Fruit fly (Drosophila melanogaster) whole organism, adult: ENCODE data around the gene CG42394.

Experiments used
- CG11617 ChIP-seq: fragments of 200-800 bp; sonication (Bioruptor generic); optimal IDR thresholded peaks from 2 replicates; lab custom pipeline; 2017; ENCODE audit warnings: mild to moderate bottlenecking, missing biosample characterization, missing genetic modification reagents, missing genetic modification characterization
- CG12768 ChIP-seq: fragments of 200-800 bp; sonication (Bioruptor generic); optimal IDR thresholded peaks from 2 replicates; lab custom pipeline; 2017; ENCODE audit warnings: missing biosample characterization, missing genetic modification characterization, mild to moderate bottlenecking, moderate library complexity, missing genetic modification reagents
- CG14711 ChIP-seq: fragments of 200-800 bp; sonication (Bioruptor generic); optimal IDR thresholded peaks from 2 replicates; lab custom pipeline; 2018; ENCODE audit warnings: missing biosample characterization, mild to moderate bottlenecking, missing genetic modification characterization, moderate library complexity
- CG1620 ChIP-seq: fragments of 200-800 bp; sonication (Bioruptor generic); optimal IDR thresholded peaks from 2 replicates; lab custom pipeline; 2016; ENCODE audit warnings: missing biosample characterization, missing genetic modification characterization
- CG33017 ChIP-seq: fragments of 200-800 bp; sonication (Bioruptor generic); optimal IDR thresholded peaks from 2 replicates; lab custom pipeline; 2018; ENCODE audit warnings: missing biosample characterization, mild to moderate bottlenecking, missing genetic modification characterization, moderate library complexity
- CG5204 ChIP-seq: fragments of 200-800 bp; sonication (Bioruptor generic); optimal IDR thresholded peaks from 2 replicates; lab custom pipeline; 2016; ENCODE audit warnings: missing biosample characterization, missing genetic modification characterization
- CG7045 ChIP-seq: fragments of 200-800 bp; sonication (Bioruptor generic); optimal IDR thresholded peaks from 2 replicates; lab custom pipeline; 2017; ENCODE audit warnings: missing biosample characterization, mild to moderate bottlenecking, missing genetic modification characterization
- CG7101 ChIP-seq: fragments of 200-800 bp; sonication (Bioruptor generic); optimal IDR thresholded peaks from 2 replicates; lab custom pipeline; 2018; ENCODE audit warnings: missing biosample characterization, mild to moderate bottlenecking, missing genetic modification characterization, moderate library complexity
- Clk ChIP-seq: fragments of 200-800 bp; sonication (Bioruptor generic); optimal IDR thresholded peaks from 2 replicates; lab custom pipeline; 2017; ENCODE audit warnings: missing biosample characterization, missing genetic modification characterization
- Crg-1 ChIP-seq: fragments of 200-800 bp; sonication (Bioruptor generic); optimal IDR thresholded peaks from 2 replicates; lab custom pipeline; 2016; ENCODE audit warnings: missing biosample characterization, missing genetic modification characterization
- Hr96 ChIP-seq: fragments of 200-800 bp; sonication (Bioruptor generic); optimal IDR thresholded peaks from 2 replicates; lab custom pipeline; 2016; ENCODE audit warnings: missing biosample characterization, missing genetic modification characterization
- Mnt ChIP-seq: fragments of 200-800 bp; sonication (Bioruptor generic); optimal IDR thresholded peaks from 2 replicates; lab custom pipeline; 2016; ENCODE audit warnings: missing biosample characterization, mild to moderate bottlenecking, missing genetic modification characterization
- bab1 ChIP-seq: fragments of 200-800 bp; sonication (Bioruptor generic); optimal IDR thresholded peaks from 3 replicates; lab custom pipeline; 2019; ENCODE audit warnings: missing biosample characterization, mild to moderate bottlenecking, missing genetic modification characterization, moderate library complexity
- cic ChIP-seq: fragments of 200-800 bp; sonication (Bioruptor generic); optimal IDR thresholded peaks from 2 replicates; lab custom pipeline; 2017; ENCODE audit warnings: missing biosample characterization, mild to moderate bottlenecking, missing genetic modification characterization, moderate library complexity
- cnc ChIP-seq, 2 experiments: fragments of >200 bp; optimal IDR thresholded peaks; 2 replicates each; lab custom pipeline; 2017
- kay ChIP-seq: fragments of 200-800 bp; sonication (Bioruptor generic); peaks from one replicate; lab custom pipeline; 2016; ENCODE audit warnings: missing biosample characterization, missing genetic modification characterization, borderline replicate concordance
- ovo ChIP-seq: fragments of 200-800 bp; sonication (Bioruptor generic); optimal IDR thresholded peaks from 2 replicates; lab custom pipeline; 2016; ENCODE audit warnings: missing biosample characterization, missing genetic modification characterization
- pad ChIP-seq: fragments of 200-800 bp; sonication (Bioruptor generic); optimal IDR thresholded peaks from 3 replicates; lab custom pipeline; 2017; ENCODE audit warnings: missing biosample characterization, missing genetic modification characterization, mild to moderate bottlenecking, moderate library complexity, missing genetic modification reagents
- tj ChIP-seq: fragments of 200-800 bp; sonication (Bioruptor generic); optimal IDR thresholded peaks from 3 replicates; lab custom pipeline; 2017; ENCODE audit warnings: missing biosample characterization, mild to moderate bottlenecking, missing genetic modification characterization, moderate library complexity
- toe ChIP-seq: fragments of 200-800 bp; sonication (Bioruptor generic); optimal IDR thresholded peaks from 2 replicates; lab custom pipeline; 2016; ENCODE audit warnings: missing biosample characterization, missing genetic modification characterization

Gene CG42394

DNA sequence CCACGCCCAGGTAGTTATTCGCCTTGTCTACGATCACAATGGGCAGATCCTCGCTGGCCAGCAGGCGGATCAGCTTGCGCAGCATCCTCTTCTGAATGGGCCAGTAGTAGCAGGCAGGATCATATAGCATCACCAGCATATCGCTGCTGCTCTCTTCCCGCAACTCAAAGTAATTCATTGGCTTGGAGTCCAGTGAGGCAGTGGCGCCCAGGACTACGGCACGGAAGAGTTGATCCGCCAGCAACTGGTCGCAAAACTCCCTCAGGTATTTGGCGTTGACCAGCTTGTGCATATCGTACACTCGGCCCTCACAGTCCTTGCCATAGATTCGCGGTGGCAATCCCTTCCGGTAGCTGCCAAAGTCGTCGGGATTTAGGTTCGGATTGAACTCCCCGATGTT, 29.0 kb downstream of the CG42394 start:
- no peak for TF ChIP-seq Clk
- no peak for TF ChIP-seq CG33017 (tag; lab: Kevin White, UChicago)
- no peak for TF ChIP-seq Hr96 (GFP tag; lab: Kevin White, UChicago)
- no peak for TF ChIP-seq Crg-1
- TF ChIP-seq pad (GFP tag; lab: Kevin White, UChicago) = no peak
- TF ChIP-seq CG11617 (GFP tag; lab: Kevin White, UChicago) = no peak
- TF ChIP-seq CG12768 (GFP tag; lab: Kevin White, UChicago) = no peak
- no peak for TF ChIP-seq kay (GFP tag; lab: Kevin White, UChicago)
- no peak for TF ChIP-seq Mnt (GFP tag; lab: Kevin White, UChicago)
- no peak for TF ChIP-seq CG7045 (GFP tag; lab: Kevin White, UChicago)
- no peak for TF ChIP-seq CG7101 (tag; lab: Kevin White, UChicago)
- TF ChIP-seq bab1 (GFP tag; lab: Kevin White, UChicago) = no peak
- TF ChIP-seq CG5204 (GFP tag; lab: Kevin White, UChicago) = no peak
- TF ChIP-seq cnc (optimal IDR thresholded peaks at IDR 0.05; lab: Kevin White, UChicago) = no peak
- TF ChIP-seq toe (GFP tag; lab: Kevin White, UChicago) = no peak

DNA sequence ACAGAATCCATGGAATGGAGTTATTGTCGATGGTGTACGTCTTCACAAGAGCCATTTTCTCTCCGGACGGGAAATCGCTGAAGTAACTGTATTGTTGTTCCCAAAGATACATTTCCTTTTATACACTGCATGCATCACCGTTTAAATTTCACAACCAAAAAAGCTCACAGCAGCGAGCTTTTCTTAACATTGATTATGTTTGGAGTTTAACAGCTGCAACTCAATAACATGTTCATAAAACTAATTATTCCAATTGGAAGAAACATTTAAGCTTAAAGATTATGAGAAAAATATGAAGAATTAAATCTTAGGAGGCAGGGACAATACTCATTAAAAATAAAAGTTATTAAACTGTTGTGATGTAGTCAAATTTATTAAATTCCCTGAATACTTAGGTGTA, 29.6 kb downstream of the CG42394 start, which contains the start of gene CG14695:
CG14695 (minus strand) TSS at position 101 of the 400 bp plus-strand sequence.
- no peak for TF ChIP-seq pad (GFP tag; lab: Kevin White, UChicago)
- no peak for TF ChIP-seq Crg-1
- no peak for TF ChIP-seq ovo
- TF ChIP-seq tj = no peak
- TF ChIP-seq CG7045 (GFP tag; lab: Kevin White, UChicago) = no peak
- TF ChIP-seq toe (GFP tag; lab: Kevin White, UChicago) = no peak
- TF ChIP-seq CG5204 (GFP tag; lab: Kevin White, UChicago) = no peak
- TF ChIP-seq Mnt (GFP tag; lab: Kevin White, UChicago) = no peak
- TF ChIP-seq cic (GFP tag; lab: Kevin White, UChicago) = no peak
- no peak for TF ChIP-seq CG7101 (tag; lab: Kevin White, UChicago)
- TF ChIP-seq Hr96 (GFP tag; lab: Kevin White, UChicago) = no peak
- no peak for TF ChIP-seq Clk
- TF ChIP-seq CG11617 (GFP tag; lab: Kevin White, UChicago) = no peak
- TF ChIP-seq CG33017 (tag; lab: Kevin White, UChicago) = no peak
- TF ChIP-seq kay (GFP tag; lab: Kevin White, UChicago) = no peak
- no peak for TF ChIP-seq CG12768 (GFP tag; lab: Kevin White, UChicago)

DNA sequence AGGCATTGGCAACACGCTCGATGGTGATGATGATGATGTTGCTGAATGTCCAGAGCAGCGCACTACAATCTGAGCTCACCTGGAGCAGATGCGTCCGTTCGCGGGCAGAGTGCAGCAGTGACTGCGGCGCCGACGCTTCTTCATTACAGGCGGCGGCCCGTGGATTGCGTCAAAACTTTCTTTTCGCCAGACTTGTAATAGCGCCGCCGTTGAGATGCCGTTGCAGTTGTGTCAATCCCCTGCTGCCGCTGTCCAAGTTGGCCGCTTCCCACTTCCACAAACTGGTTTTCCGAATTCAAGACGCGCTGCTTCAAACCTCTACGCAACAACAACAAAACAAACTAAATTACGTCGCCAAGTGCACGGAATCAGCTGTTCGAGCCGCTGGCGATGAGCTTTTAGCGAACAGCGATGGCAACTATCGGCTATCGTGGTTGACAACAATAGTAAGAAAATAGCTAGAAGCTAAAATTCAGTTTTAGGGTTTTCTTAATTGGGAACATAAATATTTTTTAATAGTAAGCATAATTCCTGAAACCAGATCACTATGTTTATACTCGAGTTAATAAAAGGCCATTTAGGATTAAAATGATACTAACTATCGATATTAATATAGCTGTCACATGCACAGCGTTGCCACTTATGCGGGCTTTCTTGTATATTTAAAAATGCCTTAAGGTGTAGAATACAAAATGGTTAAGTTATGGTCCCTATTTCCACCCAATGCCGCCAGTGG, 32.4 kb downstream of the CG42394 start, which contains the start of gene Tpc1:
Tpc1 (minus strand) TSS at position 365 of the 736 bp plus-strand sequence.
- TF ChIP-seq toe (GFP tag; lab: Kevin White, UChicago) (peak; percentile 64), CG1620 (GFP tag; lab: Kevin White, UChicago) (peak; percentile 70), ovo (peak; percentile 9), Hr96 (GFP tag; lab: Kevin White, UChicago) (peak; percentile 43), CG12768 (GFP tag; lab: Kevin White, UChicago) (peak; percentile 39), pad (GFP tag; lab: Kevin White, UChicago) (no peak), CG14711 (tag; lab: Kevin White, UChicago) (peak; percentile 8), CG7045 (GFP tag; lab: Kevin White, UChicago) (no peak), Crg-1 (peak; percentile 53), bab1 (GFP tag; lab: Kevin White, UChicago) (peak; percentile 71), cic (GFP tag; lab: Kevin White, UChicago) (peak; percentile 18), Mnt (GFP tag; lab: Kevin White, UChicago) (peak; percentile 56), CG5204 (GFP tag; lab: Kevin White, UChicago) (no peak)

DNA sequence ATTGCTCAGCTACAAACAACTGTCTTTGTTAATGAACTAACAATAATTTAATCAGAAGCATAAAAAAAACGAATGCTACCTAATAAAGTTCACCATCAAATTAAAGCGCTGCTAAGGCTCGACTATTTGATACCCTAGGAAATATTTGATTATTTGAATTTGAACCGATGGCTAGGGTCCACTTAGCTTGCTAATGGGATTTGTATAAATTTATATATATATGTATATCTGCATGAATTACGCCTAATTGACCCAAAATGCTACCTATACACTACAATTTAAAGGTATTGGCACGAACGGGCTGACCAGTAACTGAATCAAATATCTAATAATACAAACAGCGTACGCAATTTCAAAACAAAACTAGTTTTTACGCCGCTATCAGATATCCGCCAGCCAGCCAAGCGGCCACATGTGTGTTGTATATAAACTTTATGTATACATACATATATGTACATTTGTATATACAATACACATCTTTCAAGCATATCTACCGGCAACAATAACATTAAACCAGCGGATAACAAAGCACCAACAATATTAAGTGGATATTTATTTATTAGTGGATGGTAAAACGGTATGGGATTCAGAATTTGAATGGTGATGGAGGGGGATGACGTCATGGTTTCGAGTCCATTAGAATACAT, 34.5 kb downstream of the CG42394 start:
- TF ChIP-seq CG7045 (GFP tag; lab: Kevin White, UChicago) (no peak), CG33017 (tag; lab: Kevin White, UChicago) (peak; percentile 25), CG12768 (GFP tag; lab: Kevin White, UChicago) (peak; percentile 7)

DNA sequence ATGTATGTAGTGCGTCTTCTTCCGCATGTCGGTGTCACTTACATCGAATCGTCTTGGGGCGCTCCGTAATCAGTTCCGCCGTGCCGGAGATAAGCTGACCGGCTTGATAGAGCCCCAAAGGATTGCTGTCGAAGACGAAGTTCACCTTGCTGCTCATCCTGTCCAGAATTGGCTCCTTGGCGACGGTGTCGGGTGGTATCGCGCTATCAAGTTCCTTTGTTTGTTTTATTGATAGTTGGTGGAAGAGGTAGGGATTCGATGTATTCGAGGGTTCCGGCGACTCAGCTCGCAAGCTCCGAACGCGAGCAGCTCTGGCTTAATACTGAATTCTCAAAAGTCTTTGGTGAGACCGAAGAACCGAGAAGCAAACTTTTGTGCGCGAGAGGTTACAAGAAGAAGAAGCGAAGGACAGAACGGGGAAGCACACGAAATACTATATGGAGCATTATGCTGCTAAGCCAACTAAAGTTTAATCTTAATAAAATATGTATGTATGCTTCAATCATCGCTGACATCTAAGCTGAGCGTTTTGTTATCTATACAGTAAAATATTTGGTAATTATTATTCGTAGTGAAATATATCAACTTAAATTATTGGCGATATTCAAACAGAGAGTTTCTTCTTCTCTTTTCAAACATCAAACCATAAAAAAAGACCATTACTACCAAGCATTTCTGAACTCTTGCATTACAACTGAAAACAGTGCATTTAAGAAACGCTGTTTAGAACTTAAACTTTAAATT, 35.2 kb downstream of the CG42394 start, which contains the start of gene CG14696:
CG14696 (minus strand) TSS at position 324 of the 744 bp plus-strand sequence.
- TF ChIP-seq CG7101 (tag; lab: Kevin White, UChicago) = no peak
- TF ChIP-seq CG11617 (GFP tag; lab: Kevin White, UChicago) = no peak
- TF ChIP-seq bab1 (GFP tag; lab: Kevin White, UChicago) = no peak
- TF ChIP-seq kay (GFP tag; lab: Kevin White, UChicago) = no peak
- no peak for TF ChIP-seq CG7045 (GFP tag; lab: Kevin White, UChicago)
- no peak for TF ChIP-seq CG5204 (GFP tag; lab: Kevin White, UChicago)
- TF ChIP-seq CG14711 (tag; lab: Kevin White, UChicago) = no peak
- no peak for TF ChIP-seq tj
